Fruit fly (Drosophila melanogaster) whole organism, prepupa: ENCODE measurements around the gene CG4161.

Experiments
- Blimp-1 ChIP-seq: fragments of 200-800 bp; sonication (Bioruptor generic); optimal IDR thresholded peaks from 3 replicates; lab custom pipeline; 2017; ENCODE audit warnings: missing biosample characterization, missing genetic modification characterization, mild to moderate bottlenecking, moderate library complexity, missing genetic modification reagents
- CG10631 ChIP-seq: fragments of 200-800 bp; sonication (Bioruptor generic); optimal IDR thresholded peaks from 2 replicates; lab custom pipeline; 2016; ENCODE audit warnings: missing biosample characterization, missing genetic modification characterization
- CG11294 ChIP-seq: fragments of 200-800 bp; sonication (Bioruptor generic); IDR thresholded peaks from 2 replicates; pipeline ENCODE4 v1.3.6; 2022; ENCODE audit warnings: missing biosample characterization, missing genetic modification characterization
- CG11762 ChIP-seq: fragments of 200-800 bp; sonication (Bioruptor generic); optimal IDR thresholded peaks from 3 replicates; lab custom pipeline; 2016; ENCODE audit warnings: missing biosample characterization, missing genetic modification characterization; ENCODE audit not compliant: insufficient read depth
- CG11902 ChIP-seq: fragments of 200-800 bp; sonication (Bioruptor generic); optimal IDR thresholded peaks from 3 replicates; lab custom pipeline; 2016; ENCODE audit warnings: missing biosample characterization, missing genetic modification characterization
- CG15336 ChIP-seq: fragments of 200-800 bp; sonication (Bioruptor generic); IDR thresholded peaks from 2 replicates; pipeline ENCODE4 v1.3.6; 2022; ENCODE audit warnings: missing biosample characterization, missing genetic modification characterization
- CG1621 ChIP-seq: fragments of 200-800 bp; sonication (Bioruptor generic); optimal IDR thresholded peaks from 3 replicates; lab custom pipeline; 2018; ENCODE audit warnings: missing biosample characterization, mild to moderate bottlenecking, missing genetic modification characterization
- CG16779 ChIP-seq: fragments of 200-800 bp; sonication (Bioruptor generic); optimal IDR thresholded peaks from 3 replicates; lab custom pipeline; 2017; ENCODE audit warnings: missing biosample characterization, mild to moderate bottlenecking, missing genetic modification characterization
- CG31627 ChIP-seq: fragments of 200-800 bp; sonication (Bioruptor generic); optimal IDR thresholded peaks from 3 replicates; lab custom pipeline; 2016; ENCODE audit warnings: missing biosample characterization, missing genetic modification characterization
- CG32006 ChIP-seq: fragments of 200-800 bp; sonication (Bioruptor generic); optimal IDR thresholded peaks from 3 replicates; lab custom pipeline; 2017; ENCODE audit warnings: missing biosample characterization, mild to moderate bottlenecking, missing genetic modification characterization
- CG34406 ChIP-seq: fragments of 200-800 bp; sonication (Bioruptor generic); optimal IDR thresholded peaks from 3 replicates; lab custom pipeline; 2016; ENCODE audit warnings: missing biosample characterization, missing genetic modification characterization
- CG3919 ChIP-seq: fragments of 200-800 bp; sonication (Bioruptor generic); optimal IDR thresholded peaks from 3 replicates; lab custom pipeline; 2016; ENCODE audit warnings: missing biosample characterization, missing genetic modification characterization
- CG4318 ChIP-seq: fragments of 200-800 bp; sonication (Bioruptor generic); optimal IDR thresholded peaks from 3 replicates; lab custom pipeline; 2017; ENCODE audit warnings: missing biosample characterization, mild to moderate bottlenecking, missing genetic modification characterization
- CG6163 ChIP-seq: fragments of 200-800 bp; sonication (Bioruptor generic); IDR thresholded peaks from 3 replicates; pipeline ENCODE4 v1.3.6; 2022; ENCODE audit warnings: missing biosample characterization, missing genetic modification characterization
- CG6276 ChIP-seq: fragments of 200-800 bp; sonication (Bioruptor generic); optimal IDR thresholded peaks from 2 replicates; lab custom pipeline; 2017; ENCODE audit warnings: missing biosample characterization, mild to moderate bottlenecking, missing genetic modification characterization
- CG6792 ChIP-seq: fragments of 200-800 bp; sonication (Bioruptor generic); optimal IDR thresholded peaks from 3 replicates; lab custom pipeline; 2016; ENCODE audit warnings: missing biosample characterization, missing genetic modification characterization
- CG6854 ChIP-seq: fragments of 200-800 bp; sonication (Bioruptor generic); optimal IDR thresholded peaks from 2 replicates; lab custom pipeline; 2017; ENCODE audit warnings: missing biosample characterization, mild to moderate bottlenecking, missing genetic modification characterization
- CG7368 ChIP-seq: fragments of 200-800 bp; sonication (Bioruptor generic); optimal IDR thresholded peaks from 3 replicates; lab custom pipeline; 2016; ENCODE audit warnings: missing biosample characterization, missing genetic modification characterization
- CG8119 ChIP-seq: fragments of 200-800 bp; sonication (Bioruptor generic); IDR thresholded peaks from 3 replicates; pipeline ENCODE4 v1.3.6; 2022; ENCODE audit warnings: missing biosample characterization, missing genetic modification characterization
- CG9139 ChIP-seq: fragments of 200-800 bp; sonication (Bioruptor generic); optimal IDR thresholded peaks from 3 replicates; lab custom pipeline; 2017; ENCODE audit warnings: missing biosample characterization, mild to moderate bottlenecking, missing genetic modification characterization
- Eip78C ChIP-seq: fragments of 200-800 bp; sonication (Bioruptor generic); peaks from one replicate; lab custom pipeline; 2016; ENCODE audit warnings: missing biosample characterization, missing genetic modification characterization
- Ets21C ChIP-seq: fragments of 200-800 bp; sonication (Bioruptor generic); optimal IDR thresholded peaks from 3 replicates; lab custom pipeline; 2016; ENCODE audit warnings: missing biosample characterization, missing genetic modification characterization
- Ets96B ChIP-seq: fragments of 200-800 bp; optimal IDR thresholded peaks from 2 replicates; lab custom pipeline; 2019; ENCODE audit warnings: missing biosample characterization, mild to moderate bottlenecking, missing genetic modification characterization, moderate library complexity
- Gug ChIP-seq: fragments of 200-800 bp; sonication (Bioruptor generic); IDR thresholded peaks from 2 replicates; pipeline ENCODE4 v1.3.6; 2022; ENCODE audit warnings: missing biosample characterization, missing genetic modification characterization
- Hr4 ChIP-seq: fragments of 200-800 bp; sonication (Bioruptor generic); optimal IDR thresholded peaks from 3 replicates; lab custom pipeline; 2016; ENCODE audit warnings: missing biosample characterization, missing genetic modification characterization
- Met ChIP-seq: fragments of 200-800 bp; sonication (Bioruptor generic); optimal IDR thresholded peaks from 3 replicates; lab custom pipeline; 2016; ENCODE audit warnings: missing biosample characterization, missing genetic modification characterization
- OdsH ChIP-seq: fragments of 200-800 bp; sonication (Bioruptor generic); optimal IDR thresholded peaks from 3 replicates; lab custom pipeline; 2016; ENCODE audit warnings: missing biosample characterization, missing genetic modification characterization
- Smox ChIP-seq: fragments of 200-800 bp; sonication (Bioruptor generic); optimal IDR thresholded peaks from 3 replicates; lab custom pipeline; 2016; ENCODE audit warnings: missing biosample characterization, missing genetic modification characterization
- Sox102F ChIP-seq: fragments of 200-800 bp; sonication (Bioruptor generic); optimal IDR thresholded peaks from 2 replicates; lab custom pipeline; 2016; ENCODE audit warnings: missing biosample characterization, mild to moderate bottlenecking, missing genetic modification characterization
- Sox14 ChIP-seq: fragments of 200-800 bp; sonication (Bioruptor generic); optimal IDR thresholded peaks from 3 replicates; lab custom pipeline; 2016; ENCODE audit warnings: missing biosample characterization, missing genetic modification characterization
- Sox15 ChIP-seq: fragments of 200-800 bp; sonication (Bioruptor generic); optimal IDR thresholded peaks from 3 replicates; lab custom pipeline; 2016; ENCODE audit warnings: missing biosample characterization, missing genetic modification characterization
- achi ChIP-seq: fragments of 200-800 bp; sonication (Bioruptor generic); optimal IDR thresholded peaks from 3 replicates; lab custom pipeline; 2016; ENCODE audit warnings: missing biosample characterization, missing genetic modification characterization
- acj6 ChIP-seq: fragments of 200-800 bp; sonication (Bioruptor generic); optimal IDR thresholded peaks from 3 replicates; lab custom pipeline; 2016; ENCODE audit warnings: missing biosample characterization, missing genetic modification characterization
- cyc ChIP-seq: fragments of 200-800 bp; sonication (Bioruptor generic); optimal IDR thresholded peaks from 3 replicates; lab custom pipeline; 2016; ENCODE audit warnings: missing biosample characterization, missing genetic modification characterization
- dac ChIP-seq: fragments of 200-800 bp; sonication (Bioruptor generic); optimal IDR thresholded peaks from 2 replicates; lab custom pipeline; 2017; ENCODE audit warnings: missing biosample characterization, mild to moderate bottlenecking, missing genetic modification characterization
- dsx ChIP-seq: fragments of 200-800 bp; optimal IDR thresholded peaks from 3 replicates; lab custom pipeline; 2019; ENCODE audit warnings: missing biosample characterization, mild to moderate bottlenecking, missing genetic modification characterization, moderate library complexity; ENCODE audit not compliant: poor library complexity, severe bottlenecking
- eg ChIP-seq: fragments of 200-800 bp; sonication (Bioruptor generic); IDR thresholded peaks from 3 replicates; pipeline ENCODE4 v1.3.6; 2022; ENCODE audit warnings: missing biosample characterization, missing genetic modification characterization
- esn ChIP-seq: fragments of 200-800 bp; sonication (Bioruptor generic); optimal IDR thresholded peaks from 2 replicates; lab custom pipeline; 2016; ENCODE audit warnings: missing biosample characterization, mild to moderate bottlenecking, missing genetic modification characterization, moderate library complexity
- fd59A ChIP-seq: fragments of 200-800 bp; sonication (Bioruptor generic); optimal IDR thresholded peaks from 2 replicates; lab custom pipeline; 2017; ENCODE audit warnings: missing biosample characterization, mild to moderate bottlenecking, missing genetic modification characterization, missing genetic modification reagents
- fkh ChIP-seq: fragments of 200-800 bp; sonication (Bioruptor generic); optimal IDR thresholded peaks from 3 replicates; lab custom pipeline; 2017; ENCODE audit warnings: missing biosample characterization, mild to moderate bottlenecking, missing genetic modification characterization, moderate library complexity
- lz ChIP-seq: fragments of 200-800 bp; sonication (Bioruptor generic); optimal IDR thresholded peaks from 3 replicates; lab custom pipeline; 2016; ENCODE audit warnings: missing biosample characterization, missing genetic modification characterization
- pdm3 ChIP-seq: fragments of 200-800 bp; sonication (Bioruptor generic); optimal IDR thresholded peaks from 3 replicates; lab custom pipeline; 2016; ENCODE audit warnings: missing biosample characterization, missing genetic modification characterization
- ss ChIP-seq, 2 experiments: fragments of 200-800 bp; sonication (Bioruptor generic); optimal IDR thresholded peaks; 2 replicates in 1 of 2; 3 replicates in 1 of 2; lab custom pipeline; 2017 to 2018; ENCODE audit warnings: mild to moderate bottlenecking in 2 of 2, missing biosample characterization in 2 of 2, missing genetic modification characterization in 2 of 2, moderate library complexity in 1 of 2
- svp ChIP-seq: fragments of 200-800 bp; sonication (Bioruptor generic); peaks from one replicate; lab custom pipeline; 2016; ENCODE audit warnings: missing biosample characterization, missing genetic modification characterization
- topi ChIP-seq: fragments of 200-800 bp; sonication (Bioruptor generic); optimal IDR thresholded peaks from 3 replicates; lab custom pipeline; 2016; ENCODE audit warnings: missing biosample characterization, missing genetic modification characterization

The CG4161 gene

DNA sequence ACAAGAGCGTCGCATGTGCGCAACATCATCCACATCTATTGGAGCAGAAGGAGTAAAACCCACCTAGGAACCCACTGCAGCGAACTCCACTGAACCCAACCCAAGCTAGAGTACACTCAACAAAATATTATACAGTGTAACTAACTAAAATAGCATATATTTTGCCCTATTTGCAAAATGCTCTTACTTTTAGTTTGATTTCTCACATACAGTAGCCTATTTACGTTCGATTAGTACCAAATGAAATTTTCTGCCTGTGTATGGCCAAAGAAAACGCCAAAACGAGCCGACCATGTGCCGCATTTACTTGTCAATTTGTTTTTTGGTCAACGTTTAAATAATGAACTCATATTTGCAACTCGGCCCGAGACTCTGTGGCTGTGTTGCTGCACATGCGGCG lies 35.7 kb downstream of the CG4161 start (continued):
- no peak for TF ChIP-seq CG7368 (GFP tag; lab: Kevin White, UChicago)
- TF ChIP-seq topi (GFP tag; lab: Kevin White, UChicago): no peak
- TF ChIP-seq CG8119 (GFP tag; lab: Robert Waterston, UW): peak; percentile 65
- TF ChIP-seq CG34406 (GFP tag; lab: Kevin White, UChicago): no peak
- no peak for TF ChIP-seq Smox (GFP tag; lab: Kevin White, UChicago)
- TF ChIP-seq lz (GFP tag; lab: Kevin White, UChicago): no peak
- TF ChIP-seq fkh (GFP tag; lab: Kevin White, UChicago): no peak
- TF ChIP-seq Gug (GFP tag; lab: Robert Waterston, UW): no peak
- TF ChIP-seq cyc (GFP tag; lab: Kevin White, UChicago): no peak
- peak; percentile 2 for TF ChIP-seq CG10631 (GFP tag; lab: Kevin White, UChicago)
- peak; percentile 11 for TF ChIP-seq Sox14
- TF ChIP-seq dsx (GFP tag; lab: Kevin White, UChicago): no peak
- no peak for TF ChIP-seq CG1621
- TF ChIP-seq CG6854 (GFP tag; lab: Kevin White, UChicago): no peak
- no peak for TF ChIP-seq CG16779 (tag; lab: Kevin White, UChicago)
- peak; percentile 11 for TF ChIP-seq Ets96B (tag; lab: Kevin White, UChicago)
- peak; percentile 55 for TF ChIP-seq Eip78C (GFP tag; lab: Kevin White, UChicago)
- no peak for TF ChIP-seq Met
- TF ChIP-seq fd59A: no peak
- TF ChIP-seq dac (GFP tag; lab: Kevin White, UChicago): no peak
- no peak for TF ChIP-seq Blimp-1 (GFP tag; lab: Kevin White, UChicago)
- TF ChIP-seq CG31627 (GFP tag; lab: Kevin White, UChicago): no peak
- TF ChIP-seq Sox15 (GFP tag; lab: Kevin White, UChicago): no peak
- no peak for TF ChIP-seq esn (GFP tag; lab: Kevin White, UChicago)

DNA sequence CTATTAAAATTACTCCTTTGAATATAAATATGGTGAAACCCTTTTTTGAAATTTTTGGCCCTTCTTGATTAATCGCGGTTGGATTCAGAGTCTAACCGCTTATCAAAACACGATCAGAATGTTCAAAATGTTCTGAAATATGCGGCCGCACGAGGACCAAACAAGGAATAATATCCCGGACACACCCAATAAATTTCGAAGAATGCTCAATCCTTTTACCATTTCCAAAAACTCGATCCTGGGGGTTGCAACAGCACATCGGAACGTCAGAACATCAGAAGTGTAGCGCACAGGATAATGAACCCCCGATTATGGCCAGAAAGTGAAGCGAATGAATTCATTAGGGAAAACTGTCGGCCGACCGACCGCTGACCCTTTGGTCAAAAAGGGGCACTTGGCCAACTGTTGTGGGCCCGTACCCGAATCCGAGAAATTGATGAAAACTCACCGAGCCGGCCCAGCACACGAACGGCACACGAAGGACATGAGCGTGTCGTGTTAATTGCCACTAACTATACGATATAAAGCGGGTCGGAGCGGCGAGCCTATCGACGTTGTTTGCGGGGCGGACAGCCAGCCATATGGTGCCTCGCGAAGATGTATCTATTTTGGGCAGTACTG lies 37.5 kb downstream of the CG4161 start:
- TF ChIP-seq CG10631 (GFP tag; lab: Kevin White, UChicago) (no peak), ss (GFP tag; optimal IDR thresholded peaks at IDR 0.05; lab: Kevin White, UChicago) (peak in 1 of 2 experiments; percentile 6), svp (GFP tag; lab: Kevin White, UChicago) (peak; percentile 31)

DNA sequence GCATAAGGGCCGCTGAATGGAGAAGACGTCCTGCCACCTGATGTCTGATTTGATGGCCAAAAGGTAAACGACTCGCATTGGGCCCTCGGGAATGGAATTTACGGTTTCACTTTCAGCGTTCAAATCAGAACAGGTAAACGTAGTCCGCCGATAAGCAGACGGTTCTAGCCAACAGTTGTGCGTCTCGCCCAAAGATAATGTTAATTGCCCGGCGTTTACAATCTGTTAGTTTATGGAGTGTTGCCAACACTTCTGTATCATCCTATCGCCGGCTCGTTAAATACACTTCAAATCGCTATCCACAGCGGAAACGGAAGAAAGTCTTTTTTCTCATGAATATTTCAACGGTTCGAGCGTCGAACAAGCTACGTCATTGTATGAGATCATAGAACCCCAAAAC lies 38.5 kb downstream of the CG4161 start:
- TF ChIP-seq CG11762 (no peak), CG9139 (GFP tag; lab: Kevin White, UChicago) (no peak), CG3919 (GFP tag; lab: Kevin White, UChicago) (no peak)

DNA sequence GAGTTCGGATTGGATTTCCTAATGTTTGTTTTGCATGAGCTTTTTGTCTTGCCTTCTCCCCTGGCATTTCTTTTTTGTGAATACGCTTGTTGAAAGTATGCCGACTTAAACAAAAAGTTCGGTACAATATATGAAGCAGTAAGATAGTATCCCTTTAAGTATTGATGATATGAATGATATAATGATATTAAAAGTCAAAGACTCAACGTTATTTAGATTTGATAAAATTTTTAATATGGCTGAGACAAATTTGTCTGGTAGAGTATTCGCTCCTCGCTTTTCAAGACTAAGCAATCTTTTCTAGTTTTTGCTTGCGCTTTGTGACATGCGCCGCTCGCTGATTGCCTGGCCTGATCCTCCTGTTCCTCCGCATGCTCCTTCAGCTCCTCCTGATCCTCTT lies 41.3 kb downstream of the CG4161 start:
- TF ChIP-seq CG9139 (GFP tag; lab: Kevin White, UChicago) (no peak), CG7368 (GFP tag; lab: Kevin White, UChicago) (no peak), pdm3 (peak; percentile 35), CG11902 (GFP tag; lab: Kevin White, UChicago) (no peak), CG11294 (GFP tag; lab: Robert Waterston, UW) (0 out of 2 replicates have a peak, but pooled peaks have one; percentile 16), Sox15 (GFP tag; lab: Kevin White, UChicago) (no peak), CG6276 (peak; percentile 53), cyc (GFP tag; lab: Kevin White, UChicago) (no peak), achi (GFP tag; lab: Kevin White, UChicago) (peak; percentile 10), CG1621 (no peak), CG15336 (peak; percentile 71), CG16779 (tag; lab: Kevin White, UChicago) (no peak), acj6 (GFP tag; lab: Kevin White, UChicago) (peak; percentile 8), Sox102F (GFP tag; lab: Kevin White, UChicago) (no peak), Ets21C (GFP tag; lab: Kevin White, UChicago) (no peak), Blimp-1 (GFP tag; lab: Kevin White, UChicago) (no peak), dsx (GFP tag; lab: Kevin White, UChicago) (no peak), OdsH (GFP tag; lab: Kevin White, UChicago) (no peak), CG4318 (no peak), CG6792 (GFP tag; lab: Kevin White, UChicago) (no peak), Gug (GFP tag; lab: Robert Waterston, UW) (peak; percentile 37; the same call in 1 of the 2 replicates), eg (GFP tag; lab: Robert Waterston, UW) (peak; percentile 54; the same call in 1 of the 3 replicates), Hr4 (GFP tag; lab: Kevin White, UChicago) (peak; percentile 45), ss (GFP tag; optimal IDR thresholded peaks at IDR 0.05; lab: Kevin White, UChicago) (no peak), CG32006 (peak; percentile 76), CG6163 (GFP tag; lab: Robert Waterston, UW) (0 out of 3 replicates have a peak, but pooled peaks have one; percentile 17)
